Worm (Caenorhabditis elegans): ENCODE results near the gene F46C5.6.

DNA sequence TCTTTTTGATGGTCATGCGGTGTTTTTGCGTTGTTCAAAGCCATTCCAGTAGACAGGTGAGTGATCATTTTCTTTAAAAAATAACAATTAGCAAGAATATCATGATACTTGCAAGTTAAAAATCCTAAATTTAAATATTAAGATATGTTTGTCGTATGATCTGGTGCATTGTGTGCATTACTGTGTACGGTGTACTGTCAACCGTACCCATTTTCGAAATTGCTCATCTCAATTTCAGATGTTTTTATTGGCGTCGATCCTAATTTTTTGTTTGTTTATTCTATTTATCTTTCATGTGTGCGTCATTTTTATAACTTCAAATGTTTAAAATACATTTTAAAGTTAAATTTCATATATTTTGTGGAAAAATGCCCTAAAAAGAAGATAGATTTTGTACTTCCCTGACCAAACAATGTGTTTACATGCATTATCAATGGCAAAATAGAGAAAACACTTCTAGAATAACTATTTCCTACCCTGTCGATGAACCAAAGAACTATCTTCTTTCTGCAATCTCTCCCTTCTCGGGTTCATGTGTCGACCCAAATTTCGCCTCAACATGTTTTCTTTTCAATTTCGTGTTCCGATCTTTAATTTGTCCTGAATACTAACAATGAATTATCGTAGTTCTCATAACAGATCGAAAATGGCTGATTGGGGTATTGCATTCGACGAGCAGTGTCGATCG, 40.1 kb upstream of the F46C5.6 start, which contains the start of the genes T07D4.5 and ddx-19:
- TF ChIP-seq flt-1 (GFP tag; IDR thresholded peaks at IDR 0.05) (no peak), klf-2 (GFP tag; conservative IDR thresholded peaks at IDR 0.05) (no peak)

Data from whole organism, midembryonic.